Fruit fly (Drosophila melanogaster): Measurements from ENCODE around the gene CG4281.

CG4281 gene

DNA sequence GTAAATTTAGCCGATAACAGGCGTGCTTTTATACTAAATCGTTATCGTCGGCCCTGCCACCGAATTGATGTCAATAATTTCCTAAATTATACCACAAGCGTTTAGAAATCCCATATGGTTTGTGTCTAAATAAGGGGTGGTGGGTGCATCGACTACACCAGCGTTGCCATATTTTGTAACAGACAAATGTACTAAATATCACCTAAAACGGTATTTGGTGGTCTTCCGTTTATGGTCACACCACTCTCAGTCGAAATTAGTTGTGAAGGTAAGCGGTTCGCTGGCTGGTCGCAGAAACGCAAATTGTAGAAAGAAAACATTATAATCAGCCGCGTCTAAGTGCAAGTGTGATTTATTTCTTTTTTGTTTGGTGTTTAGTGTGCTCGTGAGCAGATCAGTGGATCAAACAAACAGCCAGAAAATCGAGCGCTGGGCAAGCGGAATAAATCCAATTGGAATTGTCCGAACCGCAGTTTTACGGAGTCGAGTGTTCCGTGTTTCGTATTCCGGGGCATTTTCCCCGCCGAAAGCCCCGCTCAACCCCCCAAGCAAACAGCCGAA lies 15.5 kb upstream of the CG4281 start, which contains the start of the genes CG16903 and Unc-76 (continued):
- TF ChIP-seq CG6765 (GFP tag; optimal IDR thresholded peaks at IDR 0.05) = no peak
- no peak for TF ChIP-seq ash1 (GFP tag; optimal IDR thresholded peaks at IDR 0.05)
- no peak for TF ChIP-seq CG6272 (GFP tag; IDR thresholded peaks at IDR 0.05)
- no peak for TF ChIP-seq CG11085 (GFP tag; IDR thresholded peaks at IDR 0.05)
- TF ChIP-seq ro (GFP tag; IDR thresholded peaks at IDR 0.05) = no peak
- peak; percentile 20 for TF ChIP-seq CG7839 (tag; optimal IDR thresholded peaks at IDR 0.05)
- peak; percentile 39 for TF ChIP-seq pho (GFP tag; optimal IDR thresholded peaks at IDR 0.05)
- TF ChIP-seq emc (GFP tag; optimal IDR thresholded peaks at IDR 0.05) = no peak
- TF ChIP-seq seq (GFP tag; IDR thresholded peaks at IDR 0.05) = peak; percentile 62; the same call in 1 of the 2 replicates
- TF ChIP-seq ham (GFP tag; IDR thresholded peaks at IDR 0.05) = no peak
- TF ChIP-seq Scr (GFP tag; IDR thresholded peaks at IDR 0.05; ENCODE audit: partially characterized antibody) = peak; percentile 39
- no peak for TF ChIP-seq CG18619 (GFP tag; optimal IDR thresholded peaks at IDR 0.05)
- TF ChIP-seq HmgZ (tag; optimal IDR thresholded peaks at IDR 0.05) = peak; percentile 82
- TF ChIP-seq HLH54F (GFP tag; optimal IDR thresholded peaks at IDR 0.05) = peak; percentile 35
- TF ChIP-seq cad (GFP tag; optimal IDR thresholded peaks at IDR 0.05) = no peak
- TF ChIP-seq slbo (GFP tag; IDR thresholded peaks at IDR 0.05) = peak; percentile 21; the same call in 1 of the 2 replicates
- no peak for TF ChIP-seq Rx (GFP tag; IDR thresholded peaks at IDR 0.05)
- no peak for TF ChIP-seq CG16813 (GFP tag; IDR thresholded peaks at IDR 0.05; ENCODE audit: partially characterized antibody)
- TF ChIP-seq Gsc (GFP tag; IDR thresholded peaks at IDR 0.05) = no peak
- peak; percentile 72 for TF ChIP-seq CG34376 (GFP tag; optimal IDR thresholded peaks at IDR 0.05)
- no peak for TF ChIP-seq vnd (GFP tag; IDR thresholded peaks at IDR 0.05; ENCODE audit: partially characterized antibody)
- TF ChIP-seq Hey (tag; optimal IDR thresholded peaks at IDR 0.05) = no peak
- no peak for TF ChIP-seq tin (GFP tag; optimal IDR thresholded peaks at IDR 0.05)
- TF ChIP-seq CG4404 (GFP tag; IDR thresholded peaks at IDR 0.05) = no peak
- peak; percentile 59 for TF ChIP-seq MTF-1 (GFP tag; optimal IDR thresholded peaks at IDR 0.05; ENCODE audit: borderline replicate concordance)
- peak; percentile 59 for TF ChIP-seq PHDP (tag; optimal IDR thresholded peaks at IDR 0.05)
- TF ChIP-seq CG14710 (tag; optimal IDR thresholded peaks at IDR 0.05) = peak; percentile 86
- no peak for TF ChIP-seq Atf-2 (GFP tag; optimal IDR thresholded peaks at IDR 0.05)
- TF ChIP-seq CG10147 (GFP tag; optimal IDR thresholded peaks at IDR 0.05) = peak; percentile 9
- TF ChIP-seq vvl (GFP tag; IDR thresholded peaks at IDR 0.05) = peak; percentile 60; the same call in 1 of the 2 replicates
- peak; percentile 34 for TF ChIP-seq Meics (GFP tag; optimal IDR thresholded peaks at IDR 0.05)
- TF ChIP-seq Pdp1 (GFP tag; optimal IDR thresholded peaks at IDR 0.05) = peak in 1 of 2 experiments; percentile 68
- TF ChIP-seq Mad (GFP tag; optimal IDR thresholded peaks at IDR 0.05) = no peak
- peak; percentile 48 for TF ChIP-seq sd (tag; optimal IDR thresholded peaks at IDR 0.05)
- no peak for TF ChIP-seq Sox100B (GFP tag; optimal IDR thresholded peaks at IDR 0.05)
- no peak for TF ChIP-seq Oli (tag; optimal IDR thresholded peaks at IDR 0.05)
- no peak for TF ChIP-seq Lpt (GFP tag; optimal IDR thresholded peaks at IDR 0.05)
- no peak for TF ChIP-seq CG14050 (GFP tag; IDR thresholded peaks at IDR 0.05)
- TF ChIP-seq CG9817 (tag; optimal IDR thresholded peaks at IDR 0.05) = peak; percentile 19
- TF ChIP-seq CG11695 (GFP tag; IDR thresholded peaks at IDR 0.05) = no peak
- TF ChIP-seq run (tag; optimal IDR thresholded peaks at IDR 0.05) = peak; percentile 29
- no peak for TF ChIP-seq br (optimal IDR thresholded peaks at IDR 0.05)
- no peak for TF ChIP-seq B-H1 (GFP tag; IDR thresholded peaks at IDR 0.05)
- TF ChIP-seq CG30403 (GFP tag; optimal IDR thresholded peaks at IDR 0.05) = peak; percentile 14
- no peak for TF ChIP-seq en (GFP tag; optimal IDR thresholded peaks at IDR 0.05)
- no peak for TF ChIP-seq Fer3 (tag; optimal IDR thresholded peaks at IDR 0.05)
- peak; percentile 49 for TF ChIP-seq HLH4C (GFP tag; IDR thresholded peaks at IDR 0.05; ENCODE audit: partially characterized antibody)
- TF ChIP-seq nom (GFP tag; optimal IDR thresholded peaks at IDR 0.05) = peak; percentile 69
- peak in 1 of 3 experiments; percentile 87 for TF ChIP-seq Stat92E (GFP tag; optimal IDR thresholded peaks at IDR 0.05)
- peak; percentile 29 for TF ChIP-seq CG17359 (tag; optimal IDR thresholded peaks at IDR 0.05)
- TF ChIP-seq hth (optimal IDR thresholded peaks at IDR 0.05) = no peak
